Fruit fly (Drosophila melanogaster): ENCODE results near the gene Cyp4ae1.

The Cyp4ae1 gene

dm6 chrX:2137587-2138341 lies 41.0 kb upstream of the Cyp4ae1 start:
- TF ChIP-seq CG11723 (GFP tag; optimal IDR thresholded peaks at IDR 0.05) (peak; percentile 99), CG7745 (tag; optimal IDR thresholded peaks at IDR 0.05) (peak; percentile 93), Hr3 (GFP tag; optimal IDR thresholded peaks at IDR 0.05) (peak; percentile 95), stc (GFP tag; IDR thresholded peaks at IDR 0.05) (peak; percentile 99), fu2 (GFP tag; optimal IDR thresholded peaks at IDR 0.05) (peak; percentile 93), Scr (GFP tag; IDR thresholded peaks at IDR 0.05; ENCODE audit: partially characterized antibody) (peak; percentile 64), unpg (GFP tag; optimal IDR thresholded peaks at IDR 0.05) (peak; percentile 100), CG17361 (GFP tag; IDR thresholded peaks at IDR 0.05) (peak; percentile 96), CG34422 (GFP tag; IDR thresholded peaks at IDR 0.05) (peak; percentile 99), Bgb (GFP tag; IDR thresholded peaks at IDR 0.05; ENCODE audit: partially characterized antibody) (peak; percentile 47; the same call in 1 of the 2 replicates), pan (optimal IDR thresholded peaks at IDR 0.05) (no peak), pan (GFP tag; optimal IDR thresholded peaks at IDR 0.05 in 1 of 2, IDR thresholded peaks at IDR 0.05 in 1 of 2) (peak in 1 of 2 experiments; percentile 99), cwo (GFP tag; optimal IDR thresholded peaks at IDR 0.05) (peak; percentile 98), CG18599 (GFP tag; optimal IDR thresholded peaks at IDR 0.05) (peak; percentile 100), NK7.1 (GFP tag; optimal IDR thresholded peaks at IDR 0.05) (peak; percentile 78), CG6791 (GFP tag; IDR thresholded peaks at IDR 0.05; ENCODE audit: partially characterized antibody) (peak; percentile 68; the same call in 1 of the 3 replicates), CG12104 (GFP tag; optimal IDR thresholded peaks at IDR 0.05) (peak; percentile 99), wor (GFP tag; IDR thresholded peaks at IDR 0.05) (peak; percentile 99), corto (GFP tag; optimal IDR thresholded peaks at IDR 0.05) (peak; percentile 97), ssp (GFP tag; IDR thresholded peaks at IDR 0.05) (peak; percentile 93), HLH54F (GFP tag; optimal IDR thresholded peaks at IDR 0.05) (peak; percentile 93), CG7839 (tag; optimal IDR thresholded peaks at IDR 0.05) (peak; percentile 99), CG4404 (GFP tag; IDR thresholded peaks at IDR 0.05) (peak; percentile 99), CG4707 (GFP tag; optimal IDR thresholded peaks at IDR 0.05) (peak; percentile 97), gcm2 (GFP tag; optimal IDR thresholded peaks at IDR 0.05) (peak; percentile 93), ranshi (GFP tag; IDR thresholded peaks at IDR 0.05) (peak; percentile 98), phol (tag; optimal IDR thresholded peaks at IDR 0.05) (peak; percentile 99), Lim3 (GFP tag; IDR thresholded peaks at IDR 0.05) (peak; percentile 96), sens-2 (GFP tag; IDR thresholded peaks at IDR 0.05) (peak; percentile 97), zf30C (GFP tag; optimal IDR thresholded peaks at IDR 0.05) (peak; percentile 48), CG10543 (GFP tag; optimal IDR thresholded peaks at IDR 0.05) (peak; percentile 100), CG16863 (GFP tag; optimal IDR thresholded peaks at IDR 0.05) (peak; percentile 89), CG12744 (GFP tag; optimal IDR thresholded peaks at IDR 0.05) (peak; percentile 93), E2f1 (GFP tag; IDR thresholded peaks at IDR 0.05) (peak; percentile 98), CG1832 (GFP tag; optimal IDR thresholded peaks at IDR 0.05) (no peak), pum (GFP tag; optimal IDR thresholded peaks at IDR 0.05) (peak; percentile 89), tup (GFP tag; optimal IDR thresholded peaks at IDR 0.05) (peak; percentile 95), CG12769 (tag; optimal IDR thresholded peaks at IDR 0.05) (peak; percentile 93), NFAT (GFP tag; IDR thresholded peaks at IDR 0.05) (peak; percentile 96), CG10565 (GFP tag; optimal IDR thresholded peaks at IDR 0.05) (peak; percentile 96), CG30020 (tag; optimal IDR thresholded peaks at IDR 0.05) (peak; percentile 84), CG13775 (GFP tag; optimal IDR thresholded peaks at IDR 0.05) (peak; percentile 98), CG14667 (GFP tag; IDR thresholded peaks at IDR 0.05) (peak; percentile 98), insv (GFP tag; optimal IDR thresholded peaks at IDR 0.05) (peak; percentile 60 to 84), CG14965 (GFP tag; optimal IDR thresholded peaks at IDR 0.05; ENCODE audit: borderline replicate concordance) (no peak), chm (GFP tag; IDR thresholded peaks at IDR 0.05) (peak; percentile 97), CG3838 (GFP tag; optimal IDR thresholded peaks at IDR 0.05) (peak; percentile 94), Atf-2 (GFP tag; optimal IDR thresholded peaks at IDR 0.05) (peak; percentile 85), CG8478 (optimal IDR thresholded peaks at IDR 0.05) (no peak)
